Fruit fly (Drosophila melanogaster): ENCODE measurements around the gene CG11584.

Gene CG11584

DNA sequence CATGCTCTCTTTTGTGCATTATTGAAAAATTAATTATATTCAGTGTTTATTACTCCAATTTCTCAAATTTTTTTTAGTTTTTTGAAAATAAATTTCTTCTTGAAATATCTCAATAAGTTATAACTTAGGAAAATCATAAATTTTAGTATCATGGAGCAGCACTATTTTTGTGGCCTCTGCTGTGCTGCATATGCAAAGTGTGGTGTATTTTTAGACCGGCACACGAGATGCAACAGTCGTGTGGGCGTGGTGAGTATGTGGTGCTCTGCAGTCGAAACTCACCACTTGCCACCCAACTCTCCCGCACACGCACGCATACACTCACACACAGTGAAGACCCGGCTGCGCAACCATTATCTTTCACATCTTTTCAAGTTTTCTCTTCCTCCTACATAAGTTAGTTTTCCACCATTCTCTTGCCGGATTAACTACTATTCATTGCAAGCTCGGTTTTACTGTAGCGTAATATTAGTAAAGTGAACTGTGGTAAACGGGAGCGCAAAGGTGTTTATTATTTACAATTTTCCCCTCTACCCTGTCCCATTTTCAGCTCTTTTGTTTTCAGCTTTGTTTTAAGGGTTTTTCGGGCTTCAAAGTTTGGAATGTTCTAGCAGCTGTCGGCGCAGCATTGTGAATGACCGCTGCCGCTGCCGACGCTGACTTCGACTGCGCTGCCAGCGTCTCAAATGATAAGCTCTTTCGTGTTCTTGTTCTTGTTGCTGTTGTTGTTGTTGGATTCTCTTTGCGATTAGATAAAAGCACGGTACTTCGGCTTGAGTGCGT, 27.8 kb downstream of the CG11584 start (continued):
- TF ChIP-seq CG2678 (tag; optimal IDR thresholded peaks at IDR 0.05): peak; percentile 76
- TF ChIP-seq CG15269 (tag; optimal IDR thresholded peaks at IDR 0.05): peak; percentile 58
- peak; percentile 34; the same call in 1 of the 3 replicates for TF ChIP-seq B-H1 (GFP tag; IDR thresholded peaks at IDR 0.05)
- no peak for TF ChIP-seq mam (GFP tag; optimal IDR thresholded peaks at IDR 0.05)
- TF ChIP-seq Atf6 (GFP tag; IDR thresholded peaks at IDR 0.05): no peak
- peak; percentile 61; the same call in 1 of the 2 replicates for TF ChIP-seq CG32767 (GFP tag; IDR thresholded peaks at IDR 0.05)
- TF ChIP-seq CG6854 (GFP tag; optimal IDR thresholded peaks at IDR 0.05): no peak
- peak; percentile 67 for TF ChIP-seq CG6254 (GFP tag; optimal IDR thresholded peaks at IDR 0.05)
- TF ChIP-seq Dad (GFP tag; optimal IDR thresholded peaks at IDR 0.05): peak; percentile 2
- TF ChIP-seq sob (GFP tag; IDR thresholded peaks at IDR 0.05): peak; percentile 51; the same call in 1 of the 2 replicates
- peak; percentile 52; the same call in 2 of the 3 replicates for TF ChIP-seq dysf (GFP tag; IDR thresholded peaks at IDR 0.05)
- TF ChIP-seq Hmx (GFP tag; optimal IDR thresholded peaks at IDR 0.05): no peak
- TF ChIP-seq BtbVII (GFP tag; optimal IDR thresholded peaks at IDR 0.05): peak; percentile 34
- TF ChIP-seq CG18599 (GFP tag; optimal IDR thresholded peaks at IDR 0.05): peak; percentile 59
- no peak for TF ChIP-seq CG2199 (GFP tag; IDR thresholded peaks at IDR 0.05)
- peak; percentile 86 for TF ChIP-seq grau (tag; optimal IDR thresholded peaks at IDR 0.05)
- TF ChIP-seq ab (GFP tag; optimal IDR thresholded peaks at IDR 0.05): no peak
- TF ChIP-seq CG10462 (GFP tag; optimal IDR thresholded peaks at IDR 0.05): no peak
- peak; percentile 30 for TF ChIP-seq CG3163 (GFP tag; optimal IDR thresholded peaks at IDR 0.05)
- no peak for TF ChIP-seq CG3407 (GFP tag; optimal IDR thresholded peaks at IDR 0.05)
- no peak for TF ChIP-seq CG12155 (GFP tag; optimal IDR thresholded peaks at IDR 0.05)
- TF ChIP-seq ase (GFP tag; IDR thresholded peaks at IDR 0.05): 0 out of 3 replicates have a peak, but pooled peaks have one; percentile 56
- TF ChIP-seq CG4404 (GFP tag; IDR thresholded peaks at IDR 0.05): no peak
- no peak for TF ChIP-seq Lim3 (GFP tag; IDR thresholded peaks at IDR 0.05)
- TF ChIP-seq CG33213 (GFP tag; optimal IDR thresholded peaks at IDR 0.05): no peak
- no peak for TF ChIP-seq Ets97D (GFP tag; optimal IDR thresholded peaks at IDR 0.05)
- TF ChIP-seq CG11085 (GFP tag; IDR thresholded peaks at IDR 0.05): no peak
- TF ChIP-seq Mad (GFP tag; optimal IDR thresholded peaks at IDR 0.05): no peak
- TF ChIP-seq CG17612 (GFP tag; IDR thresholded peaks at IDR 0.05): no peak
- no peak for TF ChIP-seq CG12071 (GFP tag; optimal IDR thresholded peaks at IDR 0.05)
- no peak for TF ChIP-seq CG9932 (GFP tag; IDR thresholded peaks at IDR 0.05)
- TF ChIP-seq CG9437 (GFP tag; optimal IDR thresholded peaks at IDR 0.05): peak; percentile 55
- TF ChIP-seq twi (tag; optimal IDR thresholded peaks at IDR 0.05): no peak
- peak; percentile 70 for TF ChIP-seq Ets65A (GFP tag)
- no peak for TF ChIP-seq da (GFP tag; optimal IDR thresholded peaks at IDR 0.05)
- TF ChIP-seq CG9727 (GFP tag; optimal IDR thresholded peaks at IDR 0.05): peak; percentile 73
- TF ChIP-seq pfk (GFP tag; optimal IDR thresholded peaks at IDR 0.05): no peak
- TF ChIP-seq CG1529 (GFP tag; optimal IDR thresholded peaks at IDR 0.05): peak; percentile 46
- no peak for TF ChIP-seq CG10321 (GFP tag; IDR thresholded peaks at IDR 0.05)
- TF ChIP-seq Dll (GFP tag; IDR thresholded peaks at IDR 0.05; ENCODE audit: partially characterized antibody): no peak
- no peak for TF ChIP-seq CG10274 (GFP tag; optimal IDR thresholded peaks at IDR 0.05)
- TF ChIP-seq ERR (GFP tag; optimal IDR thresholded peaks at IDR 0.05): no peak
- TF ChIP-seq CG14965 (GFP tag; optimal IDR thresholded peaks at IDR 0.05; ENCODE audit: borderline replicate concordance): no peak
- peak; percentile 42; the same call in 1 of the 2 replicates for TF ChIP-seq CG10366 (GFP tag; IDR thresholded peaks at IDR 0.05)
- TF ChIP-seq Dip2 (GFP tag; IDR thresholded peaks at IDR 0.05): no peak
- TF ChIP-seq YL-1 (GFP tag; optimal IDR thresholded peaks at IDR 0.05): peak; percentile 0
- peak; percentile 33 for TF ChIP-seq lilli (GFP tag; optimal IDR thresholded peaks at IDR 0.05)
- peak; percentile 41; the same call in 1 of the 3 replicates for TF ChIP-seq H15 (GFP tag; IDR thresholded peaks at IDR 0.05)
- TF ChIP-seq Gsc (GFP tag; IDR thresholded peaks at IDR 0.05): no peak
- peak; percentile 27 for TF ChIP-seq org-1 (GFP tag; optimal IDR thresholded peaks at IDR 0.05)
- peak; percentile 15 for TF ChIP-seq CG6683 (GFP tag; optimal IDR thresholded peaks at IDR 0.05)
